Worm (Caenorhabditis elegans) whole organism, early embryonic: ENCODE data around the gene ant-1.1.
A peak's percentile ranks its signal among the peaks of the same experiment; 100 is the strongest.

Source experiments
- B0310.2 ChIP-seq: sonication (generic microtip); optimal IDR thresholded peaks from 2 replicates; lab custom pipeline; 2016; ENCODE audit warnings: mild to moderate bottlenecking, missing genetic modification characterization, missing compliant biosample characterization
- F13C5.2 ChIP-seq: sonication (generic microtip); optimal IDR thresholded peaks from 2 replicates; lab custom pipeline; 2017; ENCODE audit warnings: mild to moderate bottlenecking, missing genetic modification characterization, inconsistent platforms, missing compliant biosample characterization
- aly-1 ChIP-seq: sonication (generic microtip); optimal IDR thresholded peaks from 2 replicates; lab custom pipeline; 2016; ENCODE audit warnings: missing genetic modification characterization, missing compliant biosample characterization
- ama-1 ChIP-seq: fragments of 150-350 bp; optimal IDR thresholded peaks from 2 replicates; lab custom pipeline; 2014
- ceh-13 ChIP-seq: fragments of 200-800 bp; sonication (Bioruptor generic); optimal IDR thresholded peaks from 2 replicates; lab custom pipeline; 2018; ENCODE audit warnings: mild to moderate bottlenecking, missing genetic modification characterization, missing compliant biosample characterization
- ceh-36 ChIP-seq: sonication (generic microtip); optimal IDR thresholded peaks from 2 replicates; lab custom pipeline; 2016; ENCODE audit warnings: missing genetic modification characterization, inconsistent platforms, missing compliant biosample characterization
- ets-7 ChIP-seq: sonication (generic microtip); optimal IDR thresholded peaks from 2 replicates; lab custom pipeline; 2016; ENCODE audit warnings: missing genotype, missing genetic modification characterization, missing compliant biosample characterization
- flt-1 ChIP-seq: fragments of 200-800 bp; sonication (Bioruptor generic); IDR thresholded peaks from 2 replicates; pipeline ENCODE4 v1.3.6; 2022; ENCODE audit warnings: missing genetic modification characterization, missing compliant biosample characterization
- hmbx-1 ChIP-seq: sonication (generic microtip); optimal IDR thresholded peaks from 2 replicates; lab custom pipeline; 2016; ENCODE audit warnings: mild to moderate bottlenecking, missing genetic modification characterization, missing compliant biosample characterization
- hmg-4 ChIP-seq: fragments of 200-800 bp; sonication (Bioruptor generic); optimal IDR thresholded peaks from 2 replicates; lab custom pipeline; 2018; ENCODE audit warnings: mild to moderate bottlenecking, missing genetic modification characterization, missing compliant biosample characterization
- hnd-1 ChIP-seq: sonication (generic microtip); optimal IDR thresholded peaks from 2 replicates; lab custom pipeline; 2016; ENCODE audit warnings: missing genetic modification characterization, missing compliant biosample characterization
- pes-1 ChIP-seq: fragments of 200-800 bp; sonication (Bioruptor generic); IDR thresholded peaks from 2 replicates; pipeline ENCODE4 v1.3.6; 2022; ENCODE audit warnings: missing genetic modification reagents, missing genetic modification characterization, missing compliant biosample characterization
- scrt-1 ChIP-seq: fragments of 200-800 bp; sonication (Bioruptor generic); IDR thresholded peaks from 2 replicates; pipeline ENCODE4 v1.3.6; 2022; ENCODE audit warnings: missing genetic modification characterization, missing compliant biosample characterization
- sea-1 ChIP-seq: fragments of 200-800 bp; sonication (Bioruptor generic); conservative IDR thresholded peaks from 2 replicates; pipeline ENCODE4 v1.3.6; 2022; ENCODE audit warnings: missing genetic modification characterization, missing compliant biosample characterization
- tbx-11 ChIP-seq: fragments of 200-800 bp; sonication (Bioruptor generic); IDR thresholded peaks from 2 replicates; pipeline ENCODE4 v1.3.6; 2022; ENCODE audit warnings: missing genetic modification characterization, missing compliant biosample characterization
- tbx-37 ChIP-seq: fragments of 200-800 bp; sonication (Bioruptor generic); conservative IDR thresholded peaks from 2 replicates; pipeline ENCODE4 v1.3.6; 2022; ENCODE audit warnings: missing genetic modification reagents, missing genetic modification characterization, missing compliant biosample characterization
- tra-4 ChIP-seq: sonication (generic microtip); optimal IDR thresholded peaks from 2 replicates; lab custom pipeline; 2017; ENCODE audit warnings: missing genetic modification characterization, missing compliant biosample characterization

Gene ant-1.1

DNA sequence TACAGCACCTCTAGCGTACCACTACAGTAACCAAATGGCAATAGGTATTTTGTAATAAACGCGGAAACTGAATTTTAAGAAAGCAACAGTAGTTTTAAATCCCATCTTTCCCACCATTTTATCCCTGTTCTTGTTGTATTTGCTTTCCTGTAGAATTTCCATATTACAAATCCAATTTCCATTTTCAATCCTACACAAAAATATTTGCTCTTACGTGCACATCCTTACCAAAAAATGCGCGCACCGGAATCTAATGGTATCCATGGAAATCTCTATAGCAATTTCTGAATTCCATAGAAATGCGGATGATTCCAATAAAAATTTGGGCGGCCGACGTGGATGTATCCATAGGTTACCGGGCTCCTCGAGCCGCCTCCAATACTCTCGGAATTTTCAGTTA is 32.8 kb upstream of the ant-1.1 start, which contains the start of gene trf-1:
Gene trf-1 (plus strand): TSS at position 301 of the 400 bp plus-strand sequence.
- TF ChIP-seq tbx-11 (no peak), hnd-1 (no peak)

- no peak for TF ChIP-seq hmg-4
- TF ChIP-seq ceh-13: no peak
- no peak for TF ChIP-seq aly-1 (tag; lab: Kevin White, UChicago)
- TF ChIP-seq hmbx-1: no peak
- TF ChIP-seq ama-1 (lab: Kevin White, UChicago): no peak
- TF ChIP-seq tbx-11: no peak
- no peak for TF ChIP-seq scrt-1 (GFP tag; lab: Robert Waterston, UW)
Measured at ce11 chrIII:13434404-13434803, 28.6 kb upstream of the ant-1.1 start, which contains the start of gene F45G2.7. Gene F45G2.7 (minus strand): TSS chrIII:13434504.

- TF ChIP-seq hmbx-1 (no peak), flt-1 (GFP tag; lab: Robert Waterston, UW) (no peak), sea-1 (no peak), ceh-13 (no peak), ets-7 (tag; lab: Kevin White, UChicago) (no peak), pes-1 (no peak), tra-4 (tag; lab: Kevin White, UChicago) (no peak)
Measured at ce11 chrIII:13435570-13435969, 27.4 kb upstream of the ant-1.1 start, which contains the start of gene F45G2.8. Gene F45G2.8 (minus strand): TSS chrIII:13435670.

DNA sequence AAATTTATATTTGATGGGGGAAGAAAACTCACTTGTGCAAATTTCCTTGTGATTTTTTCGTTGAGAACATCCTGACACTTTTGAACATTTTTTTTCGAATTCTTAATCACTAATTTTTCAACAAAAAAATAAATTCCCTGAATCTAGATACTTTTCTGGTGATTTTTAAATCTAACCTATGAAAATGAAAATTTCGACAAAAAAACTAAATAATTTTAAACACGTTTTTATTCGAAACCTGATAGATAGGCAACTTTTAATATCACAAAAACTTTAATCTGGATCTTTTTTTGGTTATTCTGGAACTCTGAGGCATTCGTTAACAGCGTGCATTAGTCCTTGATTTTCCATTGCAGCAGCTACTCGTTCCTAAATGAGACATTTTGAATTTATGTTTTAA is 26.1 kb upstream of the ant-1.1 start, which contains the start of gene F45G2.9:
Gene F45G2.9 (minus strand): TSS at position 101 of the 400 bp plus-strand sequence.
- TF ChIP-seq hnd-1 (no peak), tra-4 (tag; lab: Kevin White, UChicago) (no peak), pes-1 (no peak), tbx-11 (no peak), B0310.2 (tag; lab: Kevin White, UChicago) (no peak), F13C5.2 (tag; lab: Kevin White, UChicago) (no peak), sea-1 (no peak), hmbx-1 (no peak), flt-1 (GFP tag; lab: Robert Waterston, UW) (no peak), ceh-13 (no peak), ets-7 (tag; lab: Kevin White, UChicago) (no peak)

ce11 chrIII:13439415-13439814 is 23.5 kb upstream of the ant-1.1 start, which contains the start of gene ciao-2B:
Gene ciao-2B (minus strand): TSS chrIII:13439544.
- TF ChIP-seq tbx-37 (GFP tag; lab: Robert Waterston, UW) (peak; percentile 35; the same call in 1 of the 2 replicates), aly-1 (tag; lab: Kevin White, UChicago) (no peak)

DNA sequence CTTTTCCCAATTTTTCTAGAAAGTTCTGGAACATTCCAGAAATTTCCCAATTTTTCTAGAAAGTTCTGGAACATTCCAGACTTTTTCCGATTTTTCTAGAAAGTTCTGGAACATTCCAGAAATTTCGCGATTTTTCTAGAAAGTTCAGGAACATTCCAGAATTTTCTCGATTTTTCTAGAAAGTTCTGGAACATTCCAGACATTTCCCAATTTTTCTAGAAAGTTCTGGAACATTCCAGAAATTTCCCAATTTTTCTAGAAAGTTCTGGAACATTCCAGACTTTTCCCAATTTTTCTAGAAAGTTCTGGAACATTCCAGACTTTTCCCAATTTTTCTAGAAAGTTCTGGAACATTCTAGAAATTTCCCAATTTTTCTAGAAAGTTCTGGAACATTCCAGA is 15.5 kb upstream of the ant-1.1 start:
- TF ChIP-seq pes-1 (peak; percentile 39; the same call in 1 of the 2 replicates), tbx-11 (peak; percentile 25; the same call in 1 of the 2 replicates)

- 0 out of 2 replicates have a peak, but pooled peaks have one; percentile 32 for TF ChIP-seq tbx-37 (GFP tag; lab: Robert Waterston, UW)
Measured at ce11 chrIII:13448235-13448634, 14.7 kb upstream of the ant-1.1 start.

ce11 chrIII:13452824-13453223 is 10.1 kb upstream of the ant-1.1 start:
- TF ChIP-seq ceh-36 (tag; lab: Kevin White, UChicago) (no peak), hmbx-1 (no peak), ets-7 (tag; lab: Kevin White, UChicago) (no peak), ceh-13 (no peak), hnd-1 (no peak), tra-4 (tag; lab: Kevin White, UChicago) (no peak), aly-1 (tag; lab: Kevin White, UChicago) (no peak)

ce11 chrIII:13455207-13455606 is 7.8 kb upstream of the ant-1.1 start, which contains the start of gene cua-1:
Gene cua-1 (minus strand): TSS chrIII:13455307.
- no peak for TF ChIP-seq aly-1 (tag; lab: Kevin White, UChicago)
- TF ChIP-seq F13C5.2 (tag; lab: Kevin White, UChicago): no peak
- no peak for TF ChIP-seq tra-4 (tag; lab: Kevin White, UChicago)
- no peak for TF ChIP-seq sea-1
- no peak for TF ChIP-seq hmg-4
- no peak for TF ChIP-seq tbx-37 (GFP tag; lab: Robert Waterston, UW)
- TF ChIP-seq scrt-1 (GFP tag; lab: Robert Waterston, UW): no peak
- no peak for TF ChIP-seq pes-1
- no peak for TF ChIP-seq hmbx-1
- TF ChIP-seq tbx-11: no peak
- TF ChIP-seq ceh-13: no peak
- TF ChIP-seq ets-7 (tag; lab: Kevin White, UChicago): no peak

- TF ChIP-seq scrt-1 (GFP tag; lab: Robert Waterston, UW) (no peak), tbx-11 (no peak), hmbx-1 (no peak), tra-4 (tag; lab: Kevin White, UChicago) (no peak), ceh-36 (tag; lab: Kevin White, UChicago) (no peak), ama-1 (lab: Kevin White, UChicago) (no peak), flt-1 (GFP tag; lab: Robert Waterston, UW) (no peak), hmg-4 (no peak), aly-1 (tag; lab: Kevin White, UChicago) (no peak), B0310.2 (tag; lab: Kevin White, UChicago) (no peak), hnd-1 (no peak), tbx-37 (GFP tag; lab: Robert Waterston, UW) (no peak)
Measured at ce11 chrIII:13455816-13456215, 7.1 kb upstream of the ant-1.1 start.
